Fruit fly (Drosophila melanogaster) Kc167 (cell line): ENCODE results near the gene CG8568.

ENCODE experiments used
- Myc ChIP-seq: fragments of >200 bp; optimal IDR thresholded peaks from 2 replicates; lab custom pipeline; 2017; ENCODE audit warnings: missing external identifiers
- Sin3A ChIP-seq: fragments of >200 bp; optimal IDR thresholded peaks from 2 replicates; lab custom pipeline; 2018; ENCODE audit warnings: missing external identifiers
- h ChIP-seq: fragments of >200 bp; optimal IDR thresholded peaks from 3 replicates; lab custom pipeline; 2018; ENCODE audit warnings: missing external identifiers
- psq ChIP-seq: fragments of >200 bp; optimal IDR thresholded peaks from 2 replicates; lab custom pipeline; 2017; ENCODE audit warnings: missing external identifiers
- ttk ChIP-seq: sonication (Bioruptor generic); optimal IDR thresholded peaks from 2 replicates; lab custom pipeline; 2017; ENCODE audit warnings: missing external identifiers

- no peak for TF ChIP-seq h (lab: Kevin White, UChicago)
- no peak for TF ChIP-seq psq (lab: Kevin White, UChicago)
- TF ChIP-seq Myc (lab: Kevin White, UChicago), result no peak
- TF ChIP-seq Sin3A (lab: Kevin White, UChicago), result no peak
- no peak for TF ChIP-seq ttk (lab: Kevin White, UChicago)
These were observed 43.0 kb upstream of the CG8568 start for dm6 chrX:17495244-17495798.
